Worm (Caenorhabditis elegans): ENCODE measurements around the gene cnd-1.
A peak's percentile ranks its signal among the peaks of the same experiment; 100 is the strongest.

The cnd-1 gene

DNA sequence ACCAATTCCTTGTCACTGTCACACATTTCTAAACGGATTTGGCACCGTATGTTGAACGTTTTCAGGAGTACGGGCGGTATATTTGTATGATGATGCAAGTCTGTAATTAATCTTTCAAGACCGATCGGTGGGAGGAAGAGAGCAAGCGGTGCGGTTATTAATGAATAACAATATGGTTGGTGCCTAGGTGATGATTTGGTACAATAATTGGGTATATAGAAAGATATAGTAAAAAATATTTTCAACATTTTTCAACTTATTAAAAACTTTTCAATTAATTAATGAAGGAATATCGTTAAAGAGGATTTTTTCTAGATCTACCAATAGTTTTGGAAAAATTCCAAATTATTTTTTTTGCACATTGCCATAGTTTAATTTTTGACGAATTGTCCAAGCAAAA is at the start of gene cnd-1:
Gene cnd-1, minus strand, starts transcription at position 101 of the 400 bp plus-strand sequence.
- no peak for TF ChIP-seq ceh-30 (tag; optimal IDR thresholded peaks at IDR 0.05)
- no peak for TF ChIP-seq ceh-24 (tag; optimal IDR thresholded peaks at IDR 0.05)
- TF ChIP-seq ceh-34 (tag; optimal IDR thresholded peaks at IDR 0.05): no peak
- TF ChIP-seq rnt-1 (tag; optimal IDR thresholded peaks at IDR 0.05): no peak
- TF ChIP-seq ceh-48 (tag; optimal IDR thresholded peaks at IDR 0.05): no peak
- TF ChIP-seq eyg-1 (tag; optimal IDR thresholded peaks at IDR 0.05): no peak
- TF ChIP-seq fax-1 (tag; optimal IDR thresholded peaks at IDR 0.05): no peak

- TF ChIP-seq elt-2 (tag; optimal IDR thresholded peaks at IDR 0.05) (peak; percentile 23), C38D4.7 (GFP tag; optimal IDR thresholded peaks at IDR 0.05) (no peak)
Observed at ce11 chrIII:5291281-5291680, 46.8 kb upstream of the cnd-1 start.

DNA sequence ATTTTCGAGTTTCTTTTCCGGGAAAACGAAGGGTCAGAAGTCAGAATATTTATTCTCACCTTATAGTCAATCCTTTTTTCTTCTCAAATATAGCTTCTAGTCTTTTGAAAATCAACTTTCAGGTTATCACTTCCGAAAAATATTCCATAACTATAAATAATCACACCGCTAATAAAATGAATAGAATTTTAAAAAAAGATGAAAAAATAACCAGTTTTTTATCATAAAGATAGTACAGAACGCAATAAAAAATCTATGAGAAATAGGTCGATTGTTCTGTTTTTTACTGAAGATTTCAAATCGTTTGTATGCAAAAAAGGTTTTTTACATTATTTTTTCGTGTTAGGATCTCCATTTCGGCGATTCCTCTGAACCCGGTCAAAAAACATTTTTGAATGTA is 45.8 kb upstream of the cnd-1 start:
- TF ChIP-seq zip-5 (tag; optimal IDR thresholded peaks at IDR 0.05) (no peak), K09A11.1 (tag; optimal IDR thresholded peaks at IDR 0.05; ENCODE audit: insufficient read depth) (no peak), syd-9 (tag; optimal IDR thresholded peaks at IDR 0.05) (no peak), C38D4.7 (GFP tag; optimal IDR thresholded peaks at IDR 0.05) (no peak), elt-2 (tag; optimal IDR thresholded peaks at IDR 0.05) (no peak), ahr-1 (tag; optimal IDR thresholded peaks at IDR 0.05) (no peak), tbx-7 (tag; optimal IDR thresholded peaks at IDR 0.05) (no peak), odd-2 (tag; optimal IDR thresholded peaks at IDR 0.05) (no peak), mec-3 (tag; optimal IDR thresholded peaks at IDR 0.05; ENCODE audit: borderline replicate concordance) (no peak), fax-1 (tag; optimal IDR thresholded peaks at IDR 0.05) (no peak), lim-6 (tag; optimal IDR thresholded peaks at IDR 0.05) (no peak), lin-11 (tag; optimal IDR thresholded peaks at IDR 0.05) (no peak), unc-86 (tag; optimal IDR thresholded peaks at IDR 0.05) (no peak), hlh-6 (tag; optimal IDR thresholded peaks at IDR 0.05) (no peak), dve-1 (tag; optimal IDR thresholded peaks at IDR 0.05) (no peak), ceh-19 (GFP tag; optimal IDR thresholded peaks at IDR 0.05) (no peak), ama-1 (optimal IDR thresholded peaks at IDR 0.05) (no peak)

- TF ChIP-seq hlh-8 (tag; optimal IDR thresholded peaks at IDR 0.05) (no peak), hlh-30 (tag; optimal IDR thresholded peaks at IDR 0.05; ENCODE audit: insufficient read depth) (no peak), K02D7.2 (tag; optimal IDR thresholded peaks at IDR 0.05) (no peak), C38D4.7 (GFP tag; optimal IDR thresholded peaks at IDR 0.05) (no peak), ceh-24 (tag; optimal IDR thresholded peaks at IDR 0.05) (no peak), lin-11 (tag; optimal IDR thresholded peaks at IDR 0.05) (no peak), unc-55 (GFP tag; optimal IDR thresholded peaks at IDR 0.05) (no peak), elt-2 (tag; optimal IDR thresholded peaks at IDR 0.05) (no peak)
Observed at ce11 chrIII:5287877-5288276, 43.4 kb upstream of the cnd-1 start, which contains the start of gene T15B12.1. Gene T15B12.1, plus strand, starts transcription at chrIII:5288177.

DNA sequence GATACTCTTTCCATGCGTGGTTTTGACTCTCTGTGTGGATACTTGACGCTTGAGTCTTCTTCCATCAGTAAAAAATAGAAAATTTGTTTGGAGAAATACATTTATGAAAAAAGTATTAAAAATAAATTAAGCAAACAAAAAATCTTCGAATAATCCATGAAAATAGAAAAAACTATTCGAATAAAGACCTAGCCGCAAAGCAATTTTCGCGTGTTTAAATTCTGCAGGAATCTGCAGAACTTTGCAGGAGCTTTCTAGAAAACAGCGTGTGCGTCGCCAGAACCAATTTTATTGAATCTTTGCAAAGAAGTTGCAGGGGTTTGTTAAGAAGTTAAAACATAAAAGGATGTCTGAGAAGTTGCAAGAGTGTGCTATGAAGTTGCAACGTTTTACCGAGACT is 41.8 kb upstream of the cnd-1 start, which contains the start of gene ZC395.11:
Gene ZC395.11, minus strand, starts transcription at position 101 of the 400 bp plus-strand sequence.
- TF ChIP-seq F13H6.1 (tag; optimal IDR thresholded peaks at IDR 0.05): no peak
- TF ChIP-seq npax-4 (tag; optimal IDR thresholded peaks at IDR 0.05): no peak
- no peak for TF ChIP-seq ceh-9 (tag; optimal IDR thresholded peaks at IDR 0.05)
- no peak for TF ChIP-seq nfya-1 (tag; optimal IDR thresholded peaks at IDR 0.05)
- TF ChIP-seq hlh-15 (tag; optimal IDR thresholded peaks at IDR 0.05): no peak
- no peak for TF ChIP-seq fkh-6 (tag; optimal IDR thresholded peaks at IDR 0.05)
- no peak for TF ChIP-seq sdc-2 (tag; optimal IDR thresholded peaks at IDR 0.05)
- no peak for TF ChIP-seq ceh-31 (tag; optimal IDR thresholded peaks at IDR 0.05)
- TF ChIP-seq Y22D7AL.16 (tag; optimal IDR thresholded peaks at IDR 0.05): no peak
- no peak for TF ChIP-seq eyg-1 (tag; optimal IDR thresholded peaks at IDR 0.05)
- no peak for TF ChIP-seq odd-2 (tag; optimal IDR thresholded peaks at IDR 0.05)
- no peak for TF ChIP-seq ceh-19 (GFP tag; optimal IDR thresholded peaks at IDR 0.05)

Measured in whole organism, late embryonic.